In the genomic region with DNA sequence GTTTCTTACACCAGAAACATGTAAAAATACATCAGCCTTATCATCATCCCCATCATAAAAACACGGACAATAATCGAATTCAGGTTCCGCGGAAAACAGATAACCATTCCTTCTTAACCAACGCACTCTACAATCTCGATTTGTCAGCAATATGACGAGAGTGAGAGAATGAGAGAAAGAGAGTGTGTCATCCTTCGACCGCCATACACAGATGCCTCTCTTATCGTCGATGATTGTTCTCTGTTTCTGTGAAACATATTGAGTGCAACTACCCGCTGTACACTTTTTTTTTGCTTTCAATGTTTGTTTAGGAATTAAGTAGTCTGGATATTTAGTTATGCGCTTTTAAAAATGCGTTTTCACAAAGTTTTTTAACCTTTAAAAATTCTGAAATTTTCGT, we compare ENCODE assay signal across 1 worm cellular context.
A peak's percentile ranks its signal among the peaks of the same experiment; 100 is the strongest.
TF ChIP-seq lines count a peak whose summit lies in the region.

No protein-coding gene starts in this region.

TF ChIP-seq in whole organism, L1 larva, 84 proteins besides CTCF, POLR2A, EP300 and RAD21 (continued from another document):
- no peak for TF ChIP-seq pqm-1 (tag; optimal IDR thresholded peaks at IDR 0.05; lab: Kevin White, UChicago)
- no peak for TF ChIP-seq aly-2 (tag; optimal IDR thresholded peaks at IDR 0.05; lab: Kevin White, UChicago)
- TF ChIP-seq mdl-1 (tag; optimal IDR thresholded peaks at IDR 0.05; lab: Kevin White, UChicago), result peak in 1 of 2 experiments; percentile 57
- peak; percentile 64 for TF ChIP-seq nhr-19 (GFP tag; conservative IDR thresholded peaks at IDR 0.05; lab: Robert Waterston, UW)
- TF ChIP-seq hlh-4 (tag; optimal IDR thresholded peaks at IDR 0.05; lab: Kevin White, UChicago), result no peak
- TF ChIP-seq alr-1 (tag; optimal IDR thresholded peaks at IDR 0.05; lab: Kevin White, UChicago; ENCODE audit: borderline replicate concordance), result no peak
- TF ChIP-seq mab-9 (GFP tag; IDR thresholded peaks at IDR 0.05; lab: Robert Waterston, UW), result no peak
- TF ChIP-seq unc-130 (tag; optimal IDR thresholded peaks at IDR 0.05; lab: Kevin White, UChicago), result no peak
- TF ChIP-seq nhr-28 (tag; optimal IDR thresholded peaks at IDR 0.05; lab: Kevin White, UChicago), result no peak
- TF ChIP-seq nhr-47 (tag; optimal IDR thresholded peaks at IDR 0.05; lab: Kevin White, UChicago), result no peak
- TF ChIP-seq blmp-1 (tag; optimal IDR thresholded peaks at IDR 0.05; lab: Kevin White, UChicago), result peak; percentile 76
- TF ChIP-seq vab-15 (tag; optimal IDR thresholded peaks at IDR 0.05; lab: Kevin White, UChicago), result no peak
- TF ChIP-seq unc-98 (GFP tag; IDR thresholded peaks at IDR 0.05; lab: Robert Waterston, UW), result no peak
- no peak for TF ChIP-seq lin-39 (tag; optimal IDR thresholded peaks at IDR 0.05; lab: Kevin White, UChicago)
- TF ChIP-seq jun-1 (tag; optimal IDR thresholded peaks at IDR 0.05; lab: Kevin White, UChicago), result peak; percentile 53
- peak; percentile 54 for TF ChIP-seq C16A3.4 (tag; optimal IDR thresholded peaks at IDR 0.05; lab: Kevin White, UChicago)
- peak; percentile 41 for TF ChIP-seq mep-1 (tag; optimal IDR thresholded peaks at IDR 0.05; lab: Kevin White, UChicago)
- no peak for TF ChIP-seq efl-3 (GFP tag; optimal IDR thresholded peaks at IDR 0.05; lab: Kevin White, UChicago)
- TF ChIP-seq egl-27 (tag; optimal IDR thresholded peaks at IDR 0.05; lab: Kevin White, UChicago), result no peak
- no peak for TF ChIP-seq fos-1 (tag; optimal IDR thresholded peaks at IDR 0.05; lab: Kevin White, UChicago)
- no peak for TF ChIP-seq nhr-237 (tag; optimal IDR thresholded peaks at IDR 0.05; lab: Kevin White, UChicago)
- TF ChIP-seq C04F5.9 (tag; optimal IDR thresholded peaks at IDR 0.05; lab: Kevin White, UChicago), result no peak
TF ChIP-seq in whole organism, L1 larva: peak in this region for 20.
